Fruit fly (Drosophila melanogaster) whole organism, wandering third instar larva: ENCODE measurements around the gene CG10561.

Experiments used
- dmrt93B ChIP-seq: fragments of 200-800 bp; sonication (Bioruptor generic); optimal IDR thresholded peaks from 2 replicates; lab custom pipeline; 2018; ENCODE audit warnings: missing biosample characterization, mild to moderate bottlenecking, missing genetic modification characterization
- h ChIP-seq: fragments of 200-800 bp; sonication (Bioruptor generic); optimal IDR thresholded peaks from 3 replicates; lab custom pipeline; 2016; ENCODE audit warnings: missing biosample characterization, mild to moderate bottlenecking, missing genetic modification characterization
- tai ChIP-seq: sonication (Bioruptor generic); optimal IDR thresholded peaks from 2 replicates; lab custom pipeline; 2016; ENCODE audit warnings: missing biosample characterization, missing genetic modification characterization

DNA sequence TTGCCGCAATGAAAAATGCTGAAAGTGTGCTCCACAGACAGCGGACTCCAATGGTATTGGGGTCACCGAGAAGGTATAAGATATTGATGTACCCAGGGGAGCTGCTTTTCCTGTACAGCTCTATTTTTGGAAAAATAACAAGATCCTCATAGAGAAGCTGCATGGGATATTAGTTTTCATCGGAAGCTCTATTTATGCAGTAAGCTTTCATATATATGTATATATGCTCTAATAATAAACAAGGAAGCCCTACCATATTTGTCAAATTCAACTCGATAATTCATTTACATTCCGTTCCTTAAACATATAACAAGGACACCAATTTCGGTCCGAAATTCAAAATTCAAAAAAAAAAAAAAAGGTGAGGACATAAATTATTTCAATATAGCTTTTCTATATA, 12.5 kb upstream of the CG10561 start, which contains the start of the genes CG17344 and CG43731:
- no peak for TF ChIP-seq dmrt93B (GFP tag; lab: Kevin White, UChicago)
- TF ChIP-seq tai (GFP tag; lab: Kevin White, UChicago), result no peak
- no peak for TF ChIP-seq h (GFP tag; lab: Kevin White, UChicago)
